Worm (Caenorhabditis elegans): ENCODE measurements around the gene K04G7.1.
A peak's percentile ranks its signal among the peaks of the same experiment; 100 is the strongest.

Gene K04G7.1

ce11 chrIII:7155631-7156030 lies 6.9 kb upstream of the K04G7.1 start (continued):
- no peak for TF ChIP-seq dpl-1 (GFP tag; optimal IDR thresholded peaks at IDR 0.05)

- no peak for TF ChIP-seq pha-4 (tag; optimal IDR thresholded peaks at IDR 0.05)
- TF ChIP-seq let-607 (tag; optimal IDR thresholded peaks at IDR 0.05): no peak
- TF ChIP-seq madf-3 (GFP tag; IDR thresholded peaks at IDR 0.05): peak; percentile 73; the same call in 1 of the 2 replicates
Observed at ce11 chrIII:7158709-7159108, 3.8 kb upstream of the K04G7.1 start, which contains the start of gene nuo-4. TSS of gene nuo-4 (minus strand) at chrIII:7158809.

- TF ChIP-seq sptf-2 (GFP tag; optimal IDR thresholded peaks at IDR 0.05) (no peak), tbp1 (GFP tag; optimal IDR thresholded peaks at IDR 0.05) (no peak), madf-6 (GFP tag; IDR thresholded peaks at IDR 0.05) (no peak), B0336.3 (GFP tag; IDR thresholded peaks at IDR 0.05) (no peak), repo-1 (tag; optimal IDR thresholded peaks at IDR 0.05) (no peak), ztf-3 (GFP tag; optimal IDR thresholded peaks at IDR 0.05) (no peak), ceh-79 (tag; optimal IDR thresholded peaks at IDR 0.05) (no peak), hsf-1 (GFP tag; IDR thresholded peaks at IDR 0.05) (no peak), B0019.2 (GFP tag; conservative IDR thresholded peaks at IDR 0.05) (no peak), dox-1 (GFP tag; IDR thresholded peaks at IDR 0.05) (no peak), C06A6.2 (GFP tag; conservative IDR thresholded peaks at IDR 0.05) (no peak), lsl-1 (GFP tag; optimal IDR thresholded peaks at IDR 0.05) (no peak), madf-10 (tag; optimal IDR thresholded peaks at IDR 0.05) (no peak), lin-40 (tag; optimal IDR thresholded peaks at IDR 0.05) (no peak), rcor-1 (GFP tag; IDR thresholded peaks at IDR 0.05) (no peak), gei-17 (GFP tag; optimal IDR thresholded peaks at IDR 0.05) (no peak)
Observed at ce11 chrIII:7159246-7159645, 3.3 kb upstream of the K04G7.1 start.

- TF ChIP-seq attf-6 (GFP tag; IDR thresholded peaks at IDR 0.05): no peak
- TF ChIP-seq akir-1 (GFP tag; optimal IDR thresholded peaks at IDR 0.05): no peak
- no peak for TF ChIP-seq Y67H2A.10 (GFP tag; conservative IDR thresholded peaks at IDR 0.05)
- no peak for TF ChIP-seq mes-4 (tag; optimal IDR thresholded peaks at IDR 0.05)
- TF ChIP-seq B0035.1 (tag; optimal IDR thresholded peaks at IDR 0.05): no peak
- no peak for TF ChIP-seq bed-2 (GFP tag; IDR thresholded peaks at IDR 0.05)
- TF ChIP-seq die-1 (tag; optimal IDR thresholded peaks at IDR 0.05): no peak
- TF ChIP-seq F33H1.4 (GFP tag; IDR thresholded peaks at IDR 0.05): no peak
- TF ChIP-seq sea-2 (GFP tag; IDR thresholded peaks at IDR 0.05): no peak
- TF ChIP-seq madf-6 (GFP tag; IDR thresholded peaks at IDR 0.05): no peak
- TF ChIP-seq gei-17 (GFP tag; optimal IDR thresholded peaks at IDR 0.05): no peak
- TF ChIP-seq attf-3 (GFP tag; conservative IDR thresholded peaks at IDR 0.05): no peak
- no peak for TF ChIP-seq unc-130 (GFP tag; optimal IDR thresholded peaks at IDR 0.05)
Observed at ce11 chrIII:7161055-7161454, 1.5 kb upstream of the K04G7.1 start, which contains the start of gene rnp-7. TSS of gene rnp-7 (minus strand) at chrIII:7161155.

ce11 chrIII:7165276-7165675 lies 2.8 kb downstream of the K04G7.1 start:
- TF ChIP-seq aptf-3 (GFP tag; IDR thresholded peaks at IDR 0.05) (no peak), madf-6 (GFP tag; IDR thresholded peaks at IDR 0.05) (no peak), snpc-1.3 (tag; optimal IDR thresholded peaks at IDR 0.05; ENCODE audit: insufficient read depth) (no peak), ceh-91 (GFP tag; IDR thresholded peaks at IDR 0.05) (peak; percentile 34; the same call in 1 of the 2 replicates), chd-7 (tag; optimal IDR thresholded peaks at IDR 0.05) (no peak), lin-40 (tag; optimal IDR thresholded peaks at IDR 0.05) (no peak), lsl-1 (GFP tag; optimal IDR thresholded peaks at IDR 0.05) (peak; percentile 80), sptf-2 (GFP tag; optimal IDR thresholded peaks at IDR 0.05) (no peak), egl-44 (GFP tag; IDR thresholded peaks at IDR 0.05) (no peak), mel-28 (tag; optimal IDR thresholded peaks at IDR 0.05; ENCODE audit: borderline replicate concordance) (no peak), nfya-1 (tag; optimal IDR thresholded peaks at IDR 0.05; ENCODE audit: borderline replicate concordance, insufficient read depth) (no peak), Y53G8AR.9 (GFP tag; conservative IDR thresholded peaks at IDR 0.05) (no peak), F22D6.2 (tag; optimal IDR thresholded peaks at IDR 0.05) (no peak), F33H1.4 (GFP tag; IDR thresholded peaks at IDR 0.05) (peak; percentile 36; the same call in 1 of the 2 replicates), ztf-3 (GFP tag; optimal IDR thresholded peaks at IDR 0.05) (no peak), hlh-26 (GFP tag; conservative IDR thresholded peaks at IDR 0.05) (no peak), zim-3 (tag; optimal IDR thresholded peaks at IDR 0.05) (no peak), T26A5.8 (tag; optimal IDR thresholded peaks at IDR 0.05) (no peak)
